4 worm cellular contexts compared by ENCODE assay signal in genomic region chrIV:13027801-13028641, ce11.
TF ChIP-seq lines count a peak whose summit lies in the region.

No protein-coding gene starts in this region.

TF ChIP-seq in whole organism, L2 larva, 48 proteins besides CTCF, POLR2A, EP300 and RAD21:
- TF ChIP-seq nhr-129 (tag; optimal IDR thresholded peaks at IDR 0.05; lab: Kevin White, UChicago) = peak; percentile 32
- no peak for TF ChIP-seq nhr-21 (tag; optimal IDR thresholded peaks at IDR 0.05; lab: Kevin White, UChicago)
- TF ChIP-seq Y55F3AM.14 (GFP tag; optimal IDR thresholded peaks at IDR 0.05; lab: Kevin White, UChicago) = peak; percentile 17
- no peak for TF ChIP-seq mbf-1 (tag; optimal IDR thresholded peaks at IDR 0.05; lab: Kevin White, UChicago)
- no peak for TF ChIP-seq zag-1 (tag; optimal IDR thresholded peaks at IDR 0.05; lab: Kevin White, UChicago)
- TF ChIP-seq lin-13 (GFP tag; optimal IDR thresholded peaks at IDR 0.05; lab: Kevin White, UChicago) = no peak
- peak; percentile 1 for TF ChIP-seq crh-2 (tag; optimal IDR thresholded peaks at IDR 0.05; lab: Kevin White, UChicago)
- peak; percentile 48 for TF ChIP-seq sem-4 (tag; optimal IDR thresholded peaks at IDR 0.05; lab: Kevin White, UChicago)

TF ChIP-seq in whole organism, L4 larva, 104 proteins besides CTCF, POLR2A, EP300 and RAD21 (continues in another document):
- TF ChIP-seq nhr-28 (tag; optimal IDR thresholded peaks at IDR 0.05; lab: Kevin White, UChicago) (no peak), pqm-1 (tag; optimal IDR thresholded peaks at IDR 0.05; lab: Kevin White, UChicago) (no peak), cey-2 (tag; optimal IDR thresholded peaks at IDR 0.05; lab: Kevin White, UChicago; ENCODE audit: borderline replicate concordance, insufficient read depth) (no peak), rbr-2 (tag; optimal IDR thresholded peaks at IDR 0.05; lab: Kevin White, UChicago) (peak; percentile 7), dmd-6 (GFP tag; IDR thresholded peaks at IDR 0.05; lab: Robert Waterston, UW) (no peak), nhr-11 (tag; optimal IDR thresholded peaks at IDR 0.05; lab: Kevin White, UChicago) (no peak), R02D3.7 (tag; optimal IDR thresholded peaks at IDR 0.05; lab: Kevin White, UChicago) (no peak), ztf-11 (tag; optimal IDR thresholded peaks at IDR 0.05; lab: Kevin White, UChicago) (no peak), set-16 (GFP tag; IDR thresholded peaks at IDR 0.05; lab: Robert Waterston, UW) (no peak), spr-1 (tag; optimal IDR thresholded peaks at IDR 0.05; lab: Kevin White, UChicago) (no peak), skn-1 (tag; optimal IDR thresholded peaks at IDR 0.05; lab: Kevin White, UChicago) (no peak), nhr-76 (tag; optimal IDR thresholded peaks at IDR 0.05; lab: Kevin White, UChicago) (no peak), mdt-29 (GFP tag; IDR thresholded peaks at IDR 0.05; lab: Robert Waterston, UW) (no peak), egl-43 (GFP tag; IDR thresholded peaks at IDR 0.05; lab: Robert Waterston, UW) (no peak), ceh-62 (tag; optimal IDR thresholded peaks at IDR 0.05; lab: Kevin White, UChicago) (no peak), hif-1 (tag; optimal IDR thresholded peaks at IDR 0.05; lab: Kevin White, UChicago) (no peak), mxl-3 (GFP tag; optimal IDR thresholded peaks at IDR 0.05; lab: Kevin White, UChicago) (peak; percentile 7), lin-38 (GFP tag; IDR thresholded peaks at IDR 0.05; lab: Robert Waterston, UW) (no peak), jun-1 (tag; optimal IDR thresholded peaks at IDR 0.05; lab: Kevin White, UChicago) (no peak), zip-11 (GFP tag; IDR thresholded peaks at IDR 0.05; lab: Robert Waterston, UW) (no peak), daf-8 (GFP tag; IDR thresholded peaks at IDR 0.05; lab: Robert Waterston, UW) (no peak), F26F4.8 (GFP tag; conservative IDR thresholded peaks at IDR 0.05; lab: Robert Waterston, UW) (no peak), hmg-1.1 (GFP tag; IDR thresholded peaks at IDR 0.05; lab: Robert Waterston, UW) (0 out of 2 replicates have a peak, but pooled peaks have one; percentile 5), ceh-32 (tag; optimal IDR thresholded peaks at IDR 0.05; lab: Kevin White, UChicago; ENCODE audit: poor library complexity) (no peak), zfp-3 (GFP tag; conservative IDR thresholded peaks at IDR 0.05; lab: Robert Waterston, UW) (no peak), D1046.2 (GFP tag; IDR thresholded peaks at IDR 0.05; lab: Robert Waterston, UW) (no peak), lin-39 (tag; optimal IDR thresholded peaks at IDR 0.05; lab: Kevin White, UChicago) (no peak), fos-1 (tag; optimal IDR thresholded peaks at IDR 0.05; lab: Kevin White, UChicago) (no peak), F44E2.7 (GFP tag; IDR thresholded peaks at IDR 0.05; lab: Robert Waterston, UW) (no peak), Y75B8A.6 (GFP tag; IDR thresholded peaks at IDR 0.05; lab: Robert Waterston, UW) (no peak)

TF ChIP-seq in whole organism, late embryonic, 69 proteins besides CTCF, POLR2A, EP300 and RAD21:
- TF ChIP-seq C38D4.7 (GFP tag; optimal IDR thresholded peaks at IDR 0.05; lab: Kevin White, UChicago) = no peak
- peak; percentile 44 for TF ChIP-seq ref-2 (tag; optimal IDR thresholded peaks at IDR 0.05; lab: Kevin White, UChicago)
- peak; percentile 5 for TF ChIP-seq fax-1 (tag; optimal IDR thresholded peaks at IDR 0.05; lab: Kevin White, UChicago)
- TF ChIP-seq pag-3 (tag; optimal IDR thresholded peaks at IDR 0.05; lab: Kevin White, UChicago; ENCODE audit: borderline replicate concordance) = no peak
- TF ChIP-seq unc-42 (tag; optimal IDR thresholded peaks at IDR 0.05; lab: Kevin White, UChicago) = peak; percentile 71
- no peak for TF ChIP-seq zip-5 (tag; optimal IDR thresholded peaks at IDR 0.05; lab: Kevin White, UChicago)
- TF ChIP-seq K02D7.2 (tag; optimal IDR thresholded peaks at IDR 0.05; lab: Kevin White, UChicago) = no peak
- TF ChIP-seq ceh-14 (tag; optimal IDR thresholded peaks at IDR 0.05; lab: Kevin White, UChicago) = peak; percentile 68
- peak; percentile 12 for TF ChIP-seq ceh-31 (tag; optimal IDR thresholded peaks at IDR 0.05; lab: Kevin White, UChicago)
- TF ChIP-seq hlh-30 (tag; optimal IDR thresholded peaks at IDR 0.05; lab: Kevin White, UChicago; ENCODE audit: insufficient read depth) = no peak
- TF ChIP-seq unc-86 (tag; optimal IDR thresholded peaks at IDR 0.05; lab: Kevin White, UChicago) = peak; percentile 8
- no peak for TF ChIP-seq ceh-24 (tag; optimal IDR thresholded peaks at IDR 0.05; lab: Kevin White, UChicago)

TF ChIP-seq in whole organism, mixed stage, embryonic, 35 proteins besides CTCF, POLR2A, EP300 and RAD21:
- TF ChIP-seq mls-2 (tag; optimal IDR thresholded peaks at IDR 0.05; lab: Kevin White, UChicago) (peak; percentile 62), tbx-8 (GFP tag; optimal IDR thresholded peaks at IDR 0.05; lab: Kevin White, UChicago) (no peak), ces-1 (GFP tag; optimal IDR thresholded peaks at IDR 0.05; lab: Kevin White, UChicago) (peak; percentile 75), unc-62 (GFP tag; optimal IDR thresholded peaks at IDR 0.05; lab: Kevin White, UChicago) (peak; percentile 10), ceh-43 (GFP tag; optimal IDR thresholded peaks at IDR 0.05; lab: Kevin White, UChicago) (no peak), nhr-28 (tag; optimal IDR thresholded peaks at IDR 0.05; lab: Kevin White, UChicago) (no peak), mab-5 (tag; optimal IDR thresholded peaks at IDR 0.05; lab: Kevin White, UChicago) (no peak), M03D4.4 (tag; optimal IDR thresholded peaks at IDR 0.05; lab: Kevin White, UChicago) (no peak)
